Worm (Caenorhabditis elegans) whole organism, young adult: ENCODE data around the gene C43F9.4.

ENCODE experiments used
- B0336.3 ChIP-seq: fragments of 200-800 bp; sonication (Bioruptor generic); IDR thresholded peaks from 2 replicates; pipeline ENCODE4 v1.3.6; 2022; ENCODE audit warnings: missing genetic modification characterization, missing compliant biosample characterization
- D2030.7 ChIP-seq: fragments of 200-800 bp; sonication (Bioruptor generic); IDR thresholded peaks from 2 replicates; pipeline ENCODE4 v1.3.6; 2022; ENCODE audit warnings: missing genetic modification reagents, missing genetic modification characterization, missing compliant biosample characterization
- F23B12.7 ChIP-seq: sonication (generic microtip); optimal IDR thresholded peaks from 2 replicates; lab custom pipeline; 2017; ENCODE audit warnings: missing genetic modification characterization, mild to moderate bottlenecking, missing compliant biosample characterization, antibody characterized with exemption, moderate library complexity; ENCODE audit not compliant: insufficient read depth
- F37B4.10 ChIP-seq: fragments of 200-800 bp; sonication (Bioruptor generic); IDR thresholded peaks from 2 replicates; pipeline ENCODE4 v1.3.6; 2022; ENCODE audit warnings: missing genetic modification characterization, missing compliant biosample characterization
- T07F8.4 ChIP-seq: sonication (generic microtip); optimal IDR thresholded peaks from 2 replicates; lab custom pipeline; 2016; ENCODE audit warnings: mild to moderate bottlenecking, missing genetic modification characterization, moderate library complexity, missing compliant biosample characterization
- T26A5.8 ChIP-seq: sonication (generic microtip); optimal IDR thresholded peaks from 2 replicates; lab custom pipeline; 2016; ENCODE audit warnings: missing genetic modification characterization, missing compliant biosample characterization
- Y67H2A.10 ChIP-seq: fragments of 200-800 bp; sonication (Bioruptor generic); conservative IDR thresholded peaks from 2 replicates; pipeline ENCODE4 v1.3.6; 2022; ENCODE audit warnings: missing genetic modification reagents, missing genetic modification characterization, missing compliant biosample characterization
- Y95B8A.8 ChIP-seq: fragments of 200-800 bp; sonication (Bioruptor generic); IDR thresholded peaks from 2 replicates; pipeline ENCODE4 v1.3.6; 2022; ENCODE audit warnings: missing genetic modification reagents, missing genetic modification characterization, missing compliant biosample characterization
- akir-1 ChIP-seq: fragments of 200-800 bp; sonication (Bioruptor generic); optimal IDR thresholded peaks from 2 replicates; lab custom pipeline; 2018; ENCODE audit warnings: mild to moderate bottlenecking, missing genetic modification characterization, moderate library complexity, missing compliant biosample characterization
- ama-1 ChIP-seq, 3 experiments: fragments of 150-350 bp in 1 of 3; sonication (generic microtip) in 2 of 3; optimal IDR thresholded peaks; 2 replicates each; lab custom pipeline; 2014 to 2018; ENCODE audit warnings: missing biosample characterization in 2 of 3, missing genetic modification characterization in 2 of 3, missing genetic modification reagents in 2 of 3
- atf-7 ChIP-seq: sonication (generic microtip); optimal IDR thresholded peaks from 2 replicates; lab custom pipeline; 2017; ENCODE audit warnings: mild to moderate bottlenecking, missing genetic modification characterization, missing compliant biosample characterization
- athp-1 ChIP-seq: sonication (generic microtip); optimal IDR thresholded peaks from 2 replicates; lab custom pipeline; 2017; ENCODE audit warnings: mild to moderate bottlenecking, missing genetic modification characterization, missing compliant biosample characterization
- attf-3 ChIP-seq: fragments of 200-800 bp; sonication (Bioruptor generic); conservative IDR thresholded peaks from 2 replicates; pipeline ENCODE4 v1.3.6; 2022; ENCODE audit warnings: missing genetic modification reagents, missing genetic modification characterization, missing compliant biosample characterization
- attf-5 ChIP-seq: fragments of 200-800 bp; sonication (Bioruptor generic); optimal IDR thresholded peaks from 2 replicates; lab custom pipeline; 2018; ENCODE audit warnings: mild to moderate bottlenecking, missing genetic modification characterization, missing compliant biosample characterization
- bed-1 ChIP-seq: fragments of 200-800 bp; sonication (Bioruptor generic); IDR thresholded peaks from 2 replicates; pipeline ENCODE4 v1.3.6; 2022; ENCODE audit warnings: missing genetic modification reagents, missing genetic modification characterization, missing compliant biosample characterization
- bed-2 ChIP-seq: fragments of 200-800 bp; sonication (Bioruptor generic); IDR thresholded peaks from 2 replicates; pipeline ENCODE4 v1.3.6; 2022; ENCODE audit warnings: missing genetic modification reagents, missing genetic modification characterization, missing compliant biosample characterization
- cebp-2 ChIP-seq: fragments of 200-800 bp; sonication (Bioruptor generic); IDR thresholded peaks from 2 replicates; pipeline ENCODE4 v1.3.6; 2022; ENCODE audit warnings: missing genetic modification characterization, missing compliant biosample characterization
- chd-7 ChIP-seq: sonication (generic microtip); optimal IDR thresholded peaks from 2 replicates; lab custom pipeline; 2016; ENCODE audit warnings: mild to moderate bottlenecking, missing genetic modification characterization, moderate library complexity, missing compliant biosample characterization
- die-1 ChIP-seq: sonication (generic microtip); optimal IDR thresholded peaks from 2 replicates; lab custom pipeline; 2016; ENCODE audit warnings: missing genotype, mild to moderate bottlenecking, missing genetic modification characterization, missing compliant biosample characterization
- lin-35 ChIP-seq, 3 experiments: fragments of 150-350 bp in 2 of 3; sonication (generic microtip) in 1 of 3; optimal IDR thresholded peaks; 2 replicates each; lab custom pipeline; 2014 to 2018; ENCODE audit warnings: missing biosample characterization in 3 of 3, missing genetic modification characterization in 3 of 3, missing genetic modification reagents in 3 of 3
- lin-40 ChIP-seq: sonication (generic microtip); optimal IDR thresholded peaks from 2 replicates; lab custom pipeline; 2016; ENCODE audit warnings: missing genetic modification characterization, mild to moderate bottlenecking, missing compliant biosample characterization, missing genotype, missing genetic modification reagents
- lir-1 ChIP-seq: fragments of 200-800 bp; sonication (Bioruptor generic); conservative IDR thresholded peaks from 2 replicates; pipeline ENCODE4 v1.3.6; 2022; ENCODE audit warnings: missing genetic modification reagents, missing genetic modification characterization, missing compliant biosample characterization
- lsl-1 ChIP-seq: fragments of 200-800 bp; sonication (Bioruptor generic); optimal IDR thresholded peaks from 2 replicates; lab custom pipeline; 2018; ENCODE audit warnings: mild to moderate bottlenecking, missing genetic modification characterization, moderate library complexity, missing compliant biosample characterization
- lsy-27 ChIP-seq: sonication (generic microtip); optimal IDR thresholded peaks from 2 replicates; lab custom pipeline; 2017; ENCODE audit warnings: missing genetic modification characterization, mild to moderate bottlenecking, missing compliant biosample characterization, antibody characterized with exemption, missing genotype, borderline replicate concordance; ENCODE audit not compliant: insufficient read depth
- mcd-1 ChIP-seq: fragments of 200-800 bp; sonication (Bioruptor generic); IDR thresholded peaks from 2 replicates; pipeline ENCODE4 v1.3.6; 2022; ENCODE audit warnings: missing genetic modification reagents, missing genetic modification characterization, missing compliant biosample characterization
- rec-8 ChIP-seq, 2 experiments: sonication (generic microtip); optimal IDR thresholded peaks; 2 replicates each; lab custom pipeline; 2016; ENCODE audit warnings: mild to moderate bottlenecking in 2 of 2, missing genetic modification characterization in 2 of 2, missing genetic modification reagents in 2 of 2, missing genotype in 2 of 2, missing biosample characterization in 1 of 2, missing compliant biosample characterization in 1 of 2, moderate library complexity in 1 of 2
- sdz-38 ChIP-seq: sonication (generic microtip); optimal IDR thresholded peaks from 2 replicates; lab custom pipeline; 2016; ENCODE audit warnings: missing genotype, missing genetic modification characterization, missing compliant biosample characterization
- snpc-1.3 ChIP-seq: sonication (generic microtip); optimal IDR thresholded peaks from 2 replicates; lab custom pipeline; 2017; ENCODE audit warnings: missing genetic modification characterization, mild to moderate bottlenecking, missing compliant biosample characterization, antibody characterized with exemption, moderate library complexity, missing genotype, missing genetic modification reagents; ENCODE audit not compliant: insufficient read depth
- somi-1 ChIP-seq: fragments of 200-800 bp; sonication (Bioruptor generic); optimal IDR thresholded peaks from 2 replicates; lab custom pipeline; 2018; ENCODE audit warnings: mild to moderate bottlenecking, missing genetic modification characterization, missing compliant biosample characterization
- tbp1 ChIP-seq: fragments of 200-800 bp; sonication (Bioruptor generic); optimal IDR thresholded peaks from 2 replicates; lab custom pipeline; 2018; ENCODE audit warnings: mild to moderate bottlenecking, missing genetic modification characterization, missing compliant biosample characterization
- zim-3 ChIP-seq: sonication (generic microtip); optimal IDR thresholded peaks from 2 replicates; lab custom pipeline; 2017; ENCODE audit warnings: mild to moderate bottlenecking, missing genetic modification characterization, moderate library complexity, missing compliant biosample characterization
- ztf-3 ChIP-seq: fragments of 200-800 bp; sonication (Bioruptor generic); optimal IDR thresholded peaks from 2 replicates; lab custom pipeline; 2018; ENCODE audit warnings: mild to moderate bottlenecking, missing genetic modification characterization, missing compliant biosample characterization

C43F9.4 gene

DNA sequence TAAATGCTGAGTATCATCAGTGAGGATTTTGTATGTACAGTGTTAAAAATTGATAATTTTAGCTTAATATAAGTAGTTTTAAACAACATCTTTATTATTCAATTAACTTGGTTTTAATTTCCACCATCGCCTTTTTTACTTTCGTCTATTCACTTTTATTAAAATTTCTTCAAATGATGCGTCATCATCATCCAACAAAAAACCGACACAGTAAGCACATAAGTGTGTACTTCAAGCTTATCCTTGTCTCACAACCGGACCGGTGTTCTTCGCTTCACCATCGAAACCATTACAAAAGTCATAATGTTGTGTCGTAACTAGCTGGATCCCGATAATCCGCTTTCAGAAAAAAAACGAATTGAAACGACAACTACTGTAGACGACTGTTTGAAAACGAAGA is 7.5 kb upstream of the C43F9.4 start, which contains the start of gene C43F9.11:
Gene C43F9.11 (plus strand): TSS at position 301 of the 400 bp plus-strand sequence.
- no peak for TF ChIP-seq attf-3
- TF ChIP-seq Y95B8A.8 (GFP tag; lab: Robert Waterston, UW): no peak
- no peak for TF ChIP-seq ama-1 (optimal IDR thresholded peaks at IDR 0.05; lab: Kevin White, UChicago)
- TF ChIP-seq ama-1 (GFP tag; optimal IDR thresholded peaks at IDR 0.05; lab: Kevin White, UChicago): no peak
- TF ChIP-seq somi-1 (GFP tag; lab: Kevin White, UChicago): no peak
- no peak for TF ChIP-seq athp-1 (tag; lab: Kevin White, UChicago)
- TF ChIP-seq cebp-2 (GFP tag; lab: Robert Waterston, UW): no peak
- no peak for TF ChIP-seq die-1 (tag; lab: Kevin White, UChicago)
- TF ChIP-seq mcd-1 (GFP tag; lab: Robert Waterston, UW): no peak
- no peak for TF ChIP-seq snpc-1.3
- no peak for TF ChIP-seq Y67H2A.10 (GFP tag; lab: Robert Waterston, UW)
- no peak for TF ChIP-seq tbp1
- TF ChIP-seq lsy-27 (tag; lab: Kevin White, UChicago): no peak
- no peak for TF ChIP-seq T07F8.4
- no peak for TF ChIP-seq B0336.3

DNA sequence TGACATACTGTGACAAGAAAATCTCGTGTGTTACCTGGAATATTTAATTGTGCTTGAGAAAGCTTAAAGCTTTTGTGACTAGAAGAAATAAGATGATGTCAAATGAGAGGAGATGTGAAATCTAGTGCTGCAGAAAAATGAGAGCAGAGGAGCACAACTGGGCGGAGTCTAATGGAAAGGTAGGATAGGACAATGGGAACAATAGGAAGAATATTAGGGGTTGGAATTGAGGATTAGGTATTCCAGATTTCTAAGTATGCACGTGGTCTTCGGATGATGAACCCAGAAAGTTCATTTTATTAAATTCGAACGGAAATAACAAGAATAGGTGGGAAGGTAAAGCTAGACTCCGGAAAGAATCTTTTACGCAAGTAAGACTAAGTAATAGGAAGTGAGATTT is 4.6 kb upstream of the C43F9.4 start, which contains the start of gene C43F9.7:
Gene C43F9.7 (minus strand): TSS at position 101 of the 400 bp plus-strand sequence.
- TF ChIP-seq lir-1 (no peak), T26A5.8 (tag; lab: Kevin White, UChicago) (no peak), bed-1 (GFP tag; lab: Robert Waterston, UW) (no peak), F23B12.7 (tag; lab: Kevin White, UChicago) (no peak), akir-1 (no peak), attf-5 (GFP tag; lab: Kevin White, UChicago) (no peak)
- TF ChIP-seq, all 124 proteins: peak for 0

DNA sequence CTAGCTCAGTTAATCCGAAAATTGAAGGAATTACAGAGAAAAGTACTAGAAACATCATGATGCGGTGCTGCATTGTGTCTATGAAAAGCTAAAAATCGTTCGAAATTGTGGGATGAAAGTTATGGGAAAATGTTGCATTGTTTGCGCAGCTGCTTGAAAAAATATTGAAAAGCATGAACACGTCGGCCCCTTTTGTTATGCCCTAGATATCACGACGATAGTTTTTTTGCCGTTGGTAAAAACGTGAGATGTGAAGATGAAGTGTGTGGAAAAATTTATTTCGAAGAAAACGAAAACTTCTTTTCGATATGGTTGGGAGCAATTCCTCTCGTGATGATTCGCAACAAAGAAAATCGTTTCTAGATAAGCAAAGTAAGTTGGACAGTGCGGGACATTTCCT is 1.7 kb upstream of the C43F9.4 start, which contains the start of the genes C43F9.5 and nkb-2:
Gene C43F9.5 (minus strand): TSS at position 101 of the 400 bp plus-strand sequence.
Gene nkb-2 (plus strand): TSS at position 277 of the 400 bp plus-strand sequence.
- TF ChIP-seq sdz-38: no peak
- no peak for TF ChIP-seq zim-3 (tag; lab: Kevin White, UChicago)
- no peak for TF ChIP-seq lsl-1 (GFP tag; lab: Kevin White, UChicago)
- no peak for TF ChIP-seq F37B4.10 (GFP tag; lab: Robert Waterston, UW)
- no peak for TF ChIP-seq D2030.7 (GFP tag; lab: Robert Waterston, UW)
- no peak for TF ChIP-seq Y67H2A.10 (GFP tag; lab: Robert Waterston, UW)
- no peak for TF ChIP-seq chd-7 (tag; lab: Kevin White, UChicago)
- TF ChIP-seq lin-35 (GFP tag; optimal IDR thresholded peaks at IDR 0.05; lab: Kevin White, UChicago): no peak
- no peak for TF ChIP-seq bed-2
- no peak for TF ChIP-seq rec-8 (tag; optimal IDR thresholded peaks at IDR 0.05; lab: Kevin White, UChicago)
- TF ChIP-seq atf-7 (tag; lab: Kevin White, UChicago): no peak

DNA sequence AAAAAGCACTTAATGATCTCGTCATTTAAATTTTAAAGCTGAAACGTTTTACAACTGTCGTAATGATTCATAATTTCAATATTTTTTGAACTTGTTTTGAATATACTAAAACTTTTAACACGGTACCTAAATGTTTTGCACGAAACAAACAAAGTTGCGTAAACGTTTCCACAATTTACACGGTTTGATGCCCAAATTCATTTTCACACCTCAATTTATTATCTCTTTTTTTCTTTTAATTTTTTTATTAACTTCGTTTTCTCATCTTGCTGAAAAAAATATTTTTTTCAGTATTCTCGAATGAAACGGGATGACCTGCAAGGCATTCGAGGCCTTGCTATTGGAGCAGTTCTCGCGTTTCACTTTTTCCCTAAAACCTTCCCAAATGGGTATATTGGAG is 4.7 kb downstream of the C43F9.4 start, which contains the start of gene oac-8:
Gene oac-8 (plus strand): TSS at position 301 of the 400 bp plus-strand sequence.
- TF ChIP-seq lin-35 (GFP tag; optimal IDR thresholded peaks at IDR 0.05; lab: Kevin White, UChicago) (no peak), ztf-3 (no peak)

DNA sequence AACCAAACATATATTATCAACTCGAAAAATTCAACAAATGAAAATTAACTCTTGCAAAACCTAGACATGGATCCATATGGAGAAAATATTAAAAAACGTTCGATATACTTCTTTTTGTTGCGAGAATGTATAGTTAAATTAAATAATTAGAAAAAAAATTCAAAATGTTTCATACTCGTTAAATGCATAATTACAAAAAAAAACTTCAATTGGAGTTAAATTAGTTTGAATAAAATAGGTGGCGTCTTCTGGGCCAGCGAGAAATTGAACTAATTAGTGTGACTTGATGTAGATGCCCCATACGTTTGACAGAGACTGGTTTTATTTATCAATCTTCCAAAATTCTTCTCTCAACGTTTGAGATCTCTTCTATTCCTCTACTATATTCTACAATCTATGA is 10.6 kb downstream of the C43F9.4 start, which contains the start of gene lgc-43:
Gene lgc-43 (plus strand): TSS at position 301 of the 400 bp plus-strand sequence.
- no peak for TF ChIP-seq lin-40
- TF ChIP-seq, all 124 proteins: peak for 0
